Worm (Caenorhabditis elegans): Measurements from ENCODE around the gene puf-9.

puf-9 gene

ce11 chrX:5798690-5799089 lies 42.7 kb upstream of the puf-9 start, which contains the start of gene F46G11.4:
F46G11.4 (minus strand) TSS chrX:5798790.
- TF ChIP-seq ztf-26 (tag; optimal IDR thresholded peaks at IDR 0.05) (no peak), somi-1 (GFP tag; optimal IDR thresholded peaks at IDR 0.05) (no peak)

ce11 chrX:5799229-5799628 lies 42.2 kb upstream of the puf-9 start:
- TF ChIP-seq ztf-28 (GFP tag; IDR thresholded peaks at IDR 0.05) (no peak), ceh-40 (GFP tag; IDR thresholded peaks at IDR 0.05) (no peak), aptf-3 (GFP tag; IDR thresholded peaks at IDR 0.05) (no peak), F10E7.11 (tag; optimal IDR thresholded peaks at IDR 0.05) (no peak), athp-1 (tag; optimal IDR thresholded peaks at IDR 0.05) (no peak), snpc-1.3 (tag; optimal IDR thresholded peaks at IDR 0.05; ENCODE audit: insufficient read depth) (no peak), attf-6 (GFP tag; IDR thresholded peaks at IDR 0.05) (no peak), Y53G8AR.9 (GFP tag; conservative IDR thresholded peaks at IDR 0.05) (no peak), bed-2 (GFP tag; IDR thresholded peaks at IDR 0.05) (no peak), madf-3 (GFP tag; IDR thresholded peaks at IDR 0.05) (no peak), Y67H2A.10 (GFP tag; conservative IDR thresholded peaks at IDR 0.05) (no peak), ceh-100 (GFP tag; IDR thresholded peaks at IDR 0.05) (no peak), ekl-4 (GFP tag; IDR thresholded peaks at IDR 0.05) (no peak), mes-4 (tag; optimal IDR thresholded peaks at IDR 0.05) (no peak), F22D6.2 (tag; optimal IDR thresholded peaks at IDR 0.05) (no peak), F57A8.1 (GFP tag; optimal IDR thresholded peaks at IDR 0.05) (no peak), Y53F4B.3 (GFP tag; IDR thresholded peaks at IDR 0.05) (no peak), nhr-179 (tag; optimal IDR thresholded peaks at IDR 0.05) (no peak), egl-44 (GFP tag; IDR thresholded peaks at IDR 0.05) (no peak)

- no peak for TF ChIP-seq ama-1 (optimal IDR thresholded peaks at IDR 0.05)
- peak; percentile 69 to 82 for TF ChIP-seq ama-1 (GFP tag; optimal IDR thresholded peaks at IDR 0.05)
- peak; percentile 58 for TF ChIP-seq fkh-3 (tag; optimal IDR thresholded peaks at IDR 0.05)
- TF ChIP-seq Y56A3A.18 (GFP tag; IDR thresholded peaks at IDR 0.05): peak; percentile 74; the same call in 1 of the 2 replicates
- peak; percentile 89 for TF ChIP-seq repo-1 (tag; optimal IDR thresholded peaks at IDR 0.05)
- peak; percentile 61 for TF ChIP-seq lir-1 (GFP tag; conservative IDR thresholded peaks at IDR 0.05)
- TF ChIP-seq ceh-58 (GFP tag; IDR thresholded peaks at IDR 0.05): 0 out of 2 replicates have a peak, but pooled peaks have one; percentile 47
- TF ChIP-seq nhr-27 (tag; optimal IDR thresholded peaks at IDR 0.05): peak; percentile 66
- peak; percentile 68; the same call in 1 of the 2 replicates for TF ChIP-seq sea-2 (GFP tag; IDR thresholded peaks at IDR 0.05)
- TF ChIP-seq hsf-1 (GFP tag; IDR thresholded peaks at IDR 0.05): 0 out of 2 replicates have a peak, but pooled peaks have one; percentile 59
- no peak for TF ChIP-seq Y95B8A.8 (GFP tag; IDR thresholded peaks at IDR 0.05)
- peak; percentile 81; the same call in 1 of the 2 replicates for TF ChIP-seq cebp-2 (GFP tag; IDR thresholded peaks at IDR 0.05)
- TF ChIP-seq K12H6.12 (tag; optimal IDR thresholded peaks at IDR 0.05): peak; percentile 80
- peak; percentile 41 for TF ChIP-seq nhr-179 (tag; optimal IDR thresholded peaks at IDR 0.05)
- TF ChIP-seq Y53F4B.3 (GFP tag; IDR thresholded peaks at IDR 0.05): no peak
- TF ChIP-seq B0019.2 (GFP tag; conservative IDR thresholded peaks at IDR 0.05): no peak
- 0 out of 2 replicates have a peak, but pooled peaks have one; percentile 67 for TF ChIP-seq ztf-28 (GFP tag; IDR thresholded peaks at IDR 0.05)
- TF ChIP-seq die-1 (tag; optimal IDR thresholded peaks at IDR 0.05): peak; percentile 88
- peak; percentile 69; the same call in 1 of the 2 replicates for TF ChIP-seq madf-6 (GFP tag; IDR thresholded peaks at IDR 0.05)
- TF ChIP-seq F49E8.2 (tag; optimal IDR thresholded peaks at IDR 0.05; ENCODE audit: insufficient read depth): peak; percentile 36
- TF ChIP-seq D2030.7 (GFP tag; IDR thresholded peaks at IDR 0.05): peak; percentile 82
- no peak for TF ChIP-seq nfya-1 (tag; optimal IDR thresholded peaks at IDR 0.05; ENCODE audit: borderline replicate concordance, insufficient read depth)
- peak; percentile 74; the same call in 1 of the 2 replicates for TF ChIP-seq aptf-2 (GFP tag; conservative IDR thresholded peaks at IDR 0.05)
- peak; percentile 91 for TF ChIP-seq somi-1 (GFP tag; optimal IDR thresholded peaks at IDR 0.05)
- peak; percentile 85 for TF ChIP-seq gei-17 (GFP tag; optimal IDR thresholded peaks at IDR 0.05)
- TF ChIP-seq Y79H2A.3 (GFP tag; conservative IDR thresholded peaks at IDR 0.05): 0 out of 2 replicates have a peak, but pooled peaks have one; percentile 63
- TF ChIP-seq lin-35 (GFP tag; optimal IDR thresholded peaks at IDR 0.05): peak; percentile 0 to 85 (median 51)
- TF ChIP-seq lsy-27 (tag; optimal IDR thresholded peaks at IDR 0.05; ENCODE audit: borderline replicate concordance, insufficient read depth): no peak
- peak; percentile 94 for TF ChIP-seq hmg-1.2 (GFP tag; IDR thresholded peaks at IDR 0.05)
These were observed 40.2 kb upstream of the puf-9 start for ce11 chrX:5801156-5801592.
